Worm (Caenorhabditis elegans) whole organism, L4 larva: ENCODE results near the gene srbc-60.
A peak's percentile ranks its signal among the peaks of the same experiment; 100 is the strongest.

ENCODE experiments used
- R02D3.7 ChIP-seq: fragments of 150-350 bp; sonication (generic microtip); optimal IDR thresholded peaks from 3 replicates; lab custom pipeline; 2014; ENCODE audit warnings: missing biosample characterization, missing genetic modification characterization
- ZK546.5 ChIP-seq, 2 experiments: sonication (generic microtip); optimal IDR thresholded peaks; 2 replicates each; lab custom pipeline; 2017; ENCODE audit warnings: missing biosample characterization in 2 of 2, missing genetic modification characterization in 2 of 2
- ama-1 ChIP-seq: fragments of 150-350 bp; optimal IDR thresholded peaks from 2 replicates; lab custom pipeline; 2014; ENCODE audit warnings: inconsistent platforms, mixed read lengths
- arid-1 ChIP-seq: fragments of 200-800 bp; sonication (Bioruptor generic); conservative IDR thresholded peaks from 2 replicates; pipeline ENCODE4 v1.3.6; 2022; ENCODE audit warnings: missing genetic modification reagents, missing genetic modification characterization, missing compliant biosample characterization
- hlh-11 ChIP-seq: fragments of 200-800 bp; sonication (Bioruptor generic); optimal IDR thresholded peaks from 2 replicates; lab custom pipeline; 2018; ENCODE audit warnings: mild to moderate bottlenecking, missing genetic modification characterization, missing compliant biosample characterization
- lir-3 ChIP-seq: sonication (generic microtip); optimal IDR thresholded peaks from 2 replicates; lab custom pipeline; 2016; ENCODE audit warnings: mild to moderate bottlenecking, missing genetic modification characterization, missing compliant biosample characterization
- php-3 ChIP-seq: fragments of 200-800 bp; sonication (Bioruptor generic); IDR thresholded peaks from 2 replicates; pipeline ENCODE4 v1.3.6; 2022; ENCODE audit warnings: missing genetic modification reagents, missing genetic modification characterization, missing compliant biosample characterization
- unc-62 ChIP-seq, 3 experiments: fragments of 150-350 bp in 1 of 3; sonication (generic microtip); optimal IDR thresholded peaks in 2 of 3; peaks in 1 of 3; 1 replicate in 1 of 3; 2 replicates in 2 of 3; lab custom pipeline; 2014 to 2017; ENCODE audit warnings: missing biosample characterization in 3 of 3, missing genetic modification characterization in 3 of 3, missing genetic modification reagents in 3 of 3, missing genotype in 1 of 3
- ztf-11 ChIP-seq: fragments of 150-350 bp; optimal IDR thresholded peaks from 2 replicates; lab custom pipeline; 2014; ENCODE audit warnings: missing biosample characterization, missing genetic modification characterization
- ztf-7 ChIP-seq: fragments of 150-350 bp; optimal IDR thresholded peaks from 2 replicates; lab custom pipeline; 2014; ENCODE audit warnings: missing biosample characterization, missing genetic modification characterization

ce11 chrV:804485-804884 is 24.4 kb downstream of the srbc-60 start, which contains the start of gene nhr-270:
- no peak for TF ChIP-seq R02D3.7 (tag; lab: Kevin White, UChicago)
- TF ChIP-seq php-3 (GFP tag; lab: Robert Waterston, UW): no peak
- no peak for TF ChIP-seq ztf-11
- no peak for TF ChIP-seq arid-1 (GFP tag; lab: Robert Waterston, UW)
- TF ChIP-seq ama-1 (lab: Kevin White, UChicago): no peak
- TF ChIP-seq unc-62 (GFP tag; optimal IDR thresholded peaks at IDR 0.05 in 1 of 2; lab: Kevin White, UChicago): peak in 1 of 2 experiments; percentile 91
- TF ChIP-seq unc-62 (tag; optimal IDR thresholded peaks at IDR 0.05; lab: Kevin White, UChicago): no peak
- no peak for TF ChIP-seq lir-3 (tag; lab: Kevin White, UChicago)
- TF ChIP-seq ZK546.5 (tag; optimal IDR thresholded peaks at IDR 0.05; lab: Kevin White, UChicago): no peak
- no peak for TF ChIP-seq hlh-11 (tag; lab: Kevin White, UChicago)
- no peak for TF ChIP-seq ztf-7 (tag; lab: Kevin White, UChicago)
